Worm (Caenorhabditis elegans) whole organism, early embryonic: ENCODE measurements around the gene clc-9.

Source experiments
- aly-1 ChIP-seq: sonication (generic microtip); optimal IDR thresholded peaks from 2 replicates; lab custom pipeline; 2016; ENCODE audit warnings: missing genetic modification characterization, missing compliant biosample characterization
- ama-1 ChIP-seq: fragments of 150-350 bp; optimal IDR thresholded peaks from 2 replicates; lab custom pipeline; 2014
- ceh-13 ChIP-seq: fragments of 200-800 bp; sonication (Bioruptor generic); optimal IDR thresholded peaks from 2 replicates; lab custom pipeline; 2018; ENCODE audit warnings: mild to moderate bottlenecking, missing genetic modification characterization, missing compliant biosample characterization
- ets-7 ChIP-seq: sonication (generic microtip); optimal IDR thresholded peaks from 2 replicates; lab custom pipeline; 2016; ENCODE audit warnings: missing genotype, missing genetic modification characterization, missing compliant biosample characterization
- flt-1 ChIP-seq: fragments of 200-800 bp; sonication (Bioruptor generic); IDR thresholded peaks from 2 replicates; pipeline ENCODE4 v1.3.6; 2022; ENCODE audit warnings: missing genetic modification characterization, missing compliant biosample characterization
- hmbx-1 ChIP-seq: sonication (generic microtip); optimal IDR thresholded peaks from 2 replicates; lab custom pipeline; 2016; ENCODE audit warnings: mild to moderate bottlenecking, missing genetic modification characterization, missing compliant biosample characterization
- hmg-4 ChIP-seq: fragments of 200-800 bp; sonication (Bioruptor generic); optimal IDR thresholded peaks from 2 replicates; lab custom pipeline; 2018; ENCODE audit warnings: mild to moderate bottlenecking, missing genetic modification characterization, missing compliant biosample characterization
- hnd-1 ChIP-seq: sonication (generic microtip); optimal IDR thresholded peaks from 2 replicates; lab custom pipeline; 2016; ENCODE audit warnings: missing genetic modification characterization, missing compliant biosample characterization
- pes-1 ChIP-seq: fragments of 200-800 bp; sonication (Bioruptor generic); IDR thresholded peaks from 2 replicates; pipeline ENCODE4 v1.3.6; 2022; ENCODE audit warnings: missing genetic modification reagents, missing genetic modification characterization, missing compliant biosample characterization
- sea-1 ChIP-seq: fragments of 200-800 bp; sonication (Bioruptor generic); conservative IDR thresholded peaks from 2 replicates; pipeline ENCODE4 v1.3.6; 2022; ENCODE audit warnings: missing genetic modification characterization, missing compliant biosample characterization
- tbx-37 ChIP-seq: fragments of 200-800 bp; sonication (Bioruptor generic); conservative IDR thresholded peaks from 2 replicates; pipeline ENCODE4 v1.3.6; 2022; ENCODE audit warnings: missing genetic modification reagents, missing genetic modification characterization, missing compliant biosample characterization
- tra-4 ChIP-seq: sonication (generic microtip); optimal IDR thresholded peaks from 2 replicates; lab custom pipeline; 2017; ENCODE audit warnings: missing genetic modification characterization, missing compliant biosample characterization

ce11 chrIV:11142314-11143227 lies 29.8 kb downstream of the clc-9 start, which contains the start of gene skih-2:
- TF ChIP-seq aly-1, result no peak
- no peak for TF ChIP-seq hmg-4 (GFP tag; lab: Kevin White, UChicago)
- TF ChIP-seq ama-1 (lab: Kevin White, UChicago), result no peak
- no peak for TF ChIP-seq sea-1 (GFP tag; lab: Robert Waterston, UW)
- TF ChIP-seq hnd-1 (tag; lab: Kevin White, UChicago), result no peak
- no peak for TF ChIP-seq tra-4 (tag; lab: Kevin White, UChicago)
- no peak for TF ChIP-seq hmbx-1 (tag; lab: Kevin White, UChicago)
- no peak for TF ChIP-seq flt-1
- no peak for TF ChIP-seq ceh-13 (GFP tag; lab: Kevin White, UChicago)
- TF ChIP-seq ets-7, result no peak
- TF ChIP-seq tbx-37 (GFP tag; lab: Robert Waterston, UW), result no peak
- no peak for TF ChIP-seq pes-1 (GFP tag; lab: Robert Waterston, UW)
